Worm (Caenorhabditis elegans): Measurements from ENCODE around the gene T16G1.18.

Gene T16G1.18

DNA sequence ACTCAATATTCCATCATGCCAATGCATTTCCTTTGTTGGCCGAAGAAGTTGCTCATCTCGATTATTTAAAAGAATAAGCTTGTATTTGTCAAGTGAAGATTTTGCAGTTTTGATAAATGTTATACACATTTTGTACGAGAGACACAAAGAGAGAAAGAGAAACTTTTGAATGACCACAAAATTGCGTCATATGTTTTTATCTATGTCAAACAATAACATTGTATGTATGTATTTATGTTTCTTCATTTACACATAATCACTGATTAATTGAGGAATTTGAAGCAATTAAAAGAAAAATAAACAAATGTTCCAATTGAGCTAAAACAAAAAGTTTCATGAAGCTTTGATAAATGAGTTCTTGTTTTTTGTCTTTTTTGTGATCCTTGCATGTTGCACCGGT is 12.1 kb downstream of the T16G1.18 start, which contains the start of gene hrg-9:
Gene hrg-9 (minus strand): TSS at position 152 of the 400 bp plus-strand sequence.
- no peak for TF ChIP-seq ceh-48 (tag; optimal IDR thresholded peaks at IDR 0.05)
- peak; percentile 57 for TF ChIP-seq elt-2 (tag; optimal IDR thresholded peaks at IDR 0.05)

DNA sequence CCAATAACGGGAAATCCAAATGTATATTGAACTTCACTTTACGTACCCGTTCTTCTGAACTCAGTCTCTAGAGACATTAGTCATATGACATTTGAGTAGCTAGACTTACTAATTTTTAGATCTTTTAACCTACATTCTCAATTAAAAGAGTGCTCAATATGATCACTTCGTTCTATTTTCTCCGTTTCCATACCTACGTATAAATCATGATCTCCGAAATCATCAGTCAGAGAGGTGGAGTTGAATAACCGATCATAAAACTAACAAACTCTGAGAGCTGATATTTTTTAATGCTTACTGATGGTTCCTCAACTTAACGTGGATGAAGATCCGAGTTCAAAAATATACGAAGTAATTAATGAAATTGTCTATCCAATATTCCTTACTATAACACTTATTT is 13.0 kb downstream of the T16G1.18 start, which contains the start of gene srd-35:
Gene srd-35 (plus strand): TSS at position 301 of the 400 bp plus-strand sequence.
- TF ChIP-seq ttx-3 (tag; optimal IDR thresholded peaks at IDR 0.05): no peak
- no peak for TF ChIP-seq nfya-1 (tag; optimal IDR thresholded peaks at IDR 0.05)
- TF ChIP-seq hlh-15 (tag; optimal IDR thresholded peaks at IDR 0.05): no peak

DNA sequence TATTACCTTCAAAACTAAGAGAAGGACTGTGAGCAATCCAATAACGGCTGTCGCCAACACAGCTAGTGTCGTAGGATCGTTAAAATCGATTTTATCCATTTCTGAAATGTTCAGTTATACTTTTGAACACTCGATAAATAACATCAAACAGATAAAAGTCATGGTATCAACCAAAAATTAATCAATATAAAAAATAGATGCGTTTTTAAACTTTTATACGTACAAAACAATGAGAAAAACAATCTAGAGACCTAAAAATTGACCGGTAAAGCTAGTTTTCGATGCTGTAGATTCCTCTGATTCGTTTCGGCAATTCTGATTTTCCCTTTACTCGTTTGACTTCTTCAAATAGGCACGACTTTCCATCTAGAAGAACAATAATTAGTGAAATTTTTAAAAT is 16.0 kb downstream of the T16G1.18 start, which contains the start of gene R186.3:
Gene R186.3 (minus strand): TSS at position 101 of the 400 bp plus-strand sequence.
- no peak for TF ChIP-seq odd-2 (tag; optimal IDR thresholded peaks at IDR 0.05)
- no peak for TF ChIP-seq hlh-8 (tag; optimal IDR thresholded peaks at IDR 0.05)
- no peak for TF ChIP-seq dmd-4 (tag; optimal IDR thresholded peaks at IDR 0.05; ENCODE audit: borderline replicate concordance)
- TF ChIP-seq ceh-2 (tag; optimal IDR thresholded peaks at IDR 0.05): no peak
- no peak for TF ChIP-seq Y22D7AL.16 (tag; optimal IDR thresholded peaks at IDR 0.05)
- no peak for TF ChIP-seq fax-1 (tag; optimal IDR thresholded peaks at IDR 0.05)
- no peak for TF ChIP-seq hlh-6 (tag; optimal IDR thresholded peaks at IDR 0.05)
- TF ChIP-seq hlh-15 (tag; optimal IDR thresholded peaks at IDR 0.05): no peak
- no peak for TF ChIP-seq unc-86 (tag; optimal IDR thresholded peaks at IDR 0.05)
- TF ChIP-seq zip-5 (tag; optimal IDR thresholded peaks at IDR 0.05): no peak
- TF ChIP-seq madf-2 (tag; optimal IDR thresholded peaks at IDR 0.05): no peak
- no peak for TF ChIP-seq T23F11.4 (GFP tag; optimal IDR thresholded peaks at IDR 0.05)
- TF ChIP-seq pax-1 (tag; optimal IDR thresholded peaks at IDR 0.05): no peak
- no peak for TF ChIP-seq ceh-19 (GFP tag; optimal IDR thresholded peaks at IDR 0.05)
- TF ChIP-seq elt-4 (tag; optimal IDR thresholded peaks at IDR 0.05): no peak
- no peak for TF ChIP-seq pag-3 (tag; optimal IDR thresholded peaks at IDR 0.05; ENCODE audit: borderline replicate concordance)

DNA sequence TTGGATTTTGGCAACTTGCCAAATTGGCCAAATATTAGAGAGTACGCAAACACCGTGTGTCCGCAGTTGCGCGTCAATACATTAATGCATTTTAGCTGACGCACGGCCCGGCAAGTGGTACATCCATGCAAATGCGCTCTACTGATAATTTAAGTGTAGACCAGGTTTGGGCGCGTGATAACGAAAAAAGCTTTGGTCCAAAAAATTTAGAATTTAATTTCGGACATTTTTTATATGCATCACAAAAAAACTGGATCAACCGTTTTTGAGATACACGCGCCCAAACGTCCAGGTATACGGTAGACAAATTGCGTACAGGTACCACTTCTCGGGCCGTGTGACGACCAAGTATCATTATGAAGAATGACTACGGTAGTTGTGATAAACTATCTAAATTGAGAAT is 16.8 kb downstream of the T16G1.18 start, which contains the start of gene R186.8:
Gene R186.8 (minus strand): TSS at position 58 of the 403 bp plus-strand sequence.
- peak; percentile 0 for TF ChIP-seq ceh-34 (tag; optimal IDR thresholded peaks at IDR 0.05)
- peak; percentile 24 for TF ChIP-seq ceh-18 (tag; optimal IDR thresholded peaks at IDR 0.05)
- peak; percentile 41 for TF ChIP-seq elt-2 (tag; optimal IDR thresholded peaks at IDR 0.05)
- peak; percentile 10 for TF ChIP-seq nfya-1 (tag; optimal IDR thresholded peaks at IDR 0.05)
- TF ChIP-seq ceh-31 (tag; optimal IDR thresholded peaks at IDR 0.05): peak; percentile 19
- peak; percentile 13 for TF ChIP-seq tbx-2 (tag; optimal IDR thresholded peaks at IDR 0.05)
- TF ChIP-seq ref-2 (tag; optimal IDR thresholded peaks at IDR 0.05): peak; percentile 45
- peak; percentile 92 for TF ChIP-seq unc-42 (tag; optimal IDR thresholded peaks at IDR 0.05)

DNA sequence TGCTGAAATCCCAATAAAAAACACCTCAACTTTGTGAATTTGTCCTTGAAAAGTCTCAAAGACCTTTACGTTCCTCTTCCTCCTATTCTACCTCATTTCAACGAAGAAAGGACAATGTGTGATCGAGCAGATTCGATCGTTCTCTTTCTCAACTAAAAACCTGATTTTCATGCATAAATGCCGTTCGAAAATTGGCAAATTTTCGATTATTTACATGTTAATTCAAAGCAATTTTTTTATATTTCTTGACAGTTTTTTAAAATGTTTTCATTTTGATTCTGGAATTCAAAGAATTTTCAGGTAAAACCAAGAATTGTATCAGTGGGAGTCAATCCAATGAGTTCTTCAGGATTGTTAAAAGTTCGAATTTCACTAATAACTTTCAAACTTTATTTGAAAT is 17.5 kb downstream of the T16G1.18 start, which contains the start of gene lin-46:
Gene lin-46 (plus strand): TSS at position 301 of the 400 bp plus-strand sequence.
- TF ChIP-seq pag-3 (tag; optimal IDR thresholded peaks at IDR 0.05; ENCODE audit: borderline replicate concordance): no peak
- no peak for TF ChIP-seq unc-86 (tag; optimal IDR thresholded peaks at IDR 0.05)
- no peak for TF ChIP-seq nhr-232 (tag; optimal IDR thresholded peaks at IDR 0.05)
- no peak for TF ChIP-seq tbx-7 (tag; optimal IDR thresholded peaks at IDR 0.05)
- no peak for TF ChIP-seq F13H6.1 (tag; optimal IDR thresholded peaks at IDR 0.05)
- TF ChIP-seq T23F11.4 (GFP tag; optimal IDR thresholded peaks at IDR 0.05): no peak
- TF ChIP-seq eyg-1 (tag; optimal IDR thresholded peaks at IDR 0.05): no peak
- no peak for TF ChIP-seq dve-1 (tag; optimal IDR thresholded peaks at IDR 0.05)
- TF ChIP-seq nfya-1 (tag; optimal IDR thresholded peaks at IDR 0.05): no peak
- no peak for TF ChIP-seq rnt-1 (tag; optimal IDR thresholded peaks at IDR 0.05)
- TF ChIP-seq ahr-1 (tag; optimal IDR thresholded peaks at IDR 0.05): no peak
- no peak for TF ChIP-seq K09A11.1 (tag; optimal IDR thresholded peaks at IDR 0.05; ENCODE audit: insufficient read depth)
